Fruit fly (Drosophila melanogaster): ENCODE results near the gene CG7378.

DNA sequence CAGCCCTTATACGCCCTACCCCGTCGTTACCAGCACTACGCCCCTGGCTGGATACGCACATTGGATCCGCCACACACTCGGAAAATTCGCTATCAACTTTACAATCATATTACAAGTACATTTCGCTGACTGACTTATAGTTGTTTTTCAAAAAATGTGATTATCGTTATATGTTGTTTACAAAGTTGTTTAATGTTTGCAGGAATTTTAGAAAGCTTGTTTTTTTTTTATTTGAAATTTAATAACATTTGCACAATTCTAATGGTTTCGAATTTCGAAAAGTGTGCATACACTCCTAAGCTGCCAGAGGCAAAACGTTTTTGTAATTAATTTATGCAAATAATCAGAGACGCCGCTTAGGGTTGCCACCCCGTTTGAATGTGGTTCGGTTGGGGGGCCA, 43.9 kb downstream of the CG7378 start:
- no peak for TF ChIP-seq EcR (GFP tag; optimal IDR thresholded peaks at IDR 0.05)
- no peak for TF ChIP-seq CG4496 (GFP tag; IDR thresholded peaks at IDR 0.05)
- no peak for TF ChIP-seq fd96Ca (GFP tag; IDR thresholded peaks at IDR 0.05)
- TF ChIP-seq CG34367 (tag; optimal IDR thresholded peaks at IDR 0.05), result peak; percentile 33
- peak; percentile 31 for TF ChIP-seq CG17806 (tag; optimal IDR thresholded peaks at IDR 0.05)
- TF ChIP-seq CG12605 (GFP tag; IDR thresholded peaks at IDR 0.05), result no peak
- TF ChIP-seq CG8159 (tag; optimal IDR thresholded peaks at IDR 0.05), result peak; percentile 52
- no peak for TF ChIP-seq Pif1B (GFP tag; optimal IDR thresholded peaks at IDR 0.05)
- TF ChIP-seq CG9948 (tag; optimal IDR thresholded peaks at IDR 0.05), result peak; percentile 38
- TF ChIP-seq D1 (tag; optimal IDR thresholded peaks at IDR 0.05), result no peak
